Fruit fly (Drosophila melanogaster) whole organism, embryonic: Measurements from ENCODE around the gene CG15473.

Source experiments
- B-H1 ChIP-seq: fragments of 200-800 bp; sonication (Bioruptor generic); IDR thresholded peaks from 3 replicates; pipeline ENCODE4 v1.3.6; 2022; ENCODE audit warnings: missing biosample characterization, missing genetic modification characterization
- BEAF-32 ChIP-seq: fragments of 200-800 bp; sonication (Bioruptor generic); optimal IDR thresholded peaks from 3 replicates; lab custom pipeline; 2017; ENCODE audit warnings: missing biosample characterization, missing genetic modification characterization, mild to moderate bottlenecking, moderate library complexity, missing genetic modification reagents
- Bgb ChIP-seq: fragments of 200-800 bp; sonication (Bioruptor generic); IDR thresholded peaks from 2 replicates; pipeline ENCODE4 v1.3.6; 2022; ENCODE audit warnings: missing biosample characterization, missing genetic modification characterization; ENCODE audit not compliant: partially characterized antibody
- C15 ChIP-seq: fragments of 200-800 bp; sonication (Bioruptor generic); IDR thresholded peaks from 3 replicates; pipeline ENCODE4 v1.3.6; 2022; ENCODE audit warnings: missing biosample characterization, missing genetic modification characterization
- CG10147 ChIP-seq: fragments of 200-800 bp; sonication (Bioruptor generic); optimal IDR thresholded peaks from 2 replicates; lab custom pipeline; 2019; ENCODE audit warnings: missing biosample characterization, mild to moderate bottlenecking, missing genetic modification characterization, moderate library complexity
- CG10565 ChIP-seq: fragments of 200-800 bp; sonication (Bioruptor generic); optimal IDR thresholded peaks from 3 replicates; lab custom pipeline; 2016; ENCODE audit warnings: missing biosample characterization, mild to moderate bottlenecking, missing genetic modification characterization
- CG11247 ChIP-seq: fragments of 200-800 bp; sonication (Bioruptor generic); IDR thresholded peaks from 2 replicates; pipeline ENCODE4 v1.3.6; 2022; ENCODE audit warnings: missing biosample characterization, missing genetic modification characterization
- CG12236 ChIP-seq: fragments of 200-800 bp; sonication (Bioruptor generic); optimal IDR thresholded peaks from 2 replicates; lab custom pipeline; 2016; ENCODE audit warnings: missing biosample characterization, missing genetic modification characterization
- CG13624 ChIP-seq: fragments of 200-800 bp; sonication (Bioruptor generic); optimal IDR thresholded peaks from 2 replicates; lab custom pipeline; 2016; ENCODE audit warnings: missing biosample characterization, missing genetic modification characterization
- CG15073 ChIP-seq: fragments of 200-800 bp; sonication (Bioruptor generic); optimal IDR thresholded peaks from 2 replicates; lab custom pipeline; 2016; ENCODE audit warnings: missing biosample characterization, missing genetic modification characterization
- CG16779 ChIP-seq: fragments of 200-800 bp; sonication (Bioruptor generic); IDR thresholded peaks from 2 replicates; pipeline ENCODE4 v1.3.6; 2022; ENCODE audit warnings: missing biosample characterization, missing genetic modification characterization
- CG17359 ChIP-seq: fragments of 200-800 bp; sonication (Bioruptor generic); optimal IDR thresholded peaks from 3 replicates; lab custom pipeline; 2018; ENCODE audit warnings: missing biosample characterization, mild to moderate bottlenecking, missing genetic modification characterization, moderate library complexity
- CG1792 ChIP-seq: fragments of 200-800 bp; sonication (Bioruptor generic); optimal IDR thresholded peaks from 2 replicates; lab custom pipeline; 2016; ENCODE audit warnings: missing biosample characterization, missing genetic modification characterization
- CG1832 ChIP-seq: fragments of 200-800 bp; sonication (Bioruptor generic); optimal IDR thresholded peaks from 2 replicates; lab custom pipeline; 2017; ENCODE audit warnings: missing biosample characterization, mild to moderate bottlenecking, missing genetic modification characterization, inconsistent platforms
- CG2889 ChIP-seq: fragments of 200-800 bp; sonication (Bioruptor generic); IDR thresholded peaks from 3 replicates; pipeline ENCODE4 v1.3.6; 2022; ENCODE audit warnings: missing biosample characterization, missing genetic modification characterization
- CG31441 ChIP-seq: fragments of 200-800 bp; sonication (Bioruptor generic); IDR thresholded peaks from 2 replicates; pipeline ENCODE4 v1.3.6; 2022; ENCODE audit warnings: missing biosample characterization, missing genetic modification characterization
- CG3163 ChIP-seq: fragments of 200-800 bp; sonication (Bioruptor generic); optimal IDR thresholded peaks from 3 replicates; lab custom pipeline; 2016; ENCODE audit warnings: missing biosample characterization, missing genetic modification characterization
- CG4424 ChIP-seq: fragments of 200-800 bp; sonication (Bioruptor generic); optimal IDR thresholded peaks from 3 replicates; lab custom pipeline; 2016; ENCODE audit warnings: missing biosample characterization, missing genetic modification characterization
- CG8388 ChIP-seq: fragments of 200-800 bp; sonication (Bioruptor generic); optimal IDR thresholded peaks from 2 replicates; lab custom pipeline; 2019; ENCODE audit warnings: missing biosample characterization, mild to moderate bottlenecking, missing genetic modification characterization, moderate library complexity
- CG9727 ChIP-seq: fragments of 200-800 bp; sonication (Bioruptor generic); optimal IDR thresholded peaks from 3 replicates; lab custom pipeline; 2017; ENCODE audit warnings: missing biosample characterization, mild to moderate bottlenecking, missing genetic modification characterization
- D19A ChIP-seq: fragments of 200-800 bp; optimal IDR thresholded peaks from 3 replicates; lab custom pipeline; 2019; ENCODE audit warnings: missing biosample characterization, mild to moderate bottlenecking, missing genetic modification characterization, moderate library complexity
- Gsc ChIP-seq: fragments of 200-800 bp; sonication (Bioruptor generic); IDR thresholded peaks from 2 replicates; pipeline ENCODE4 v1.3.6; 2022; ENCODE audit warnings: missing biosample characterization, missing genetic modification characterization
- HLHmδ ChIP-seq: fragments of 200-800 bp; sonication (Bioruptor generic); optimal IDR thresholded peaks from 2 replicates; lab custom pipeline; 2018; ENCODE audit warnings: missing biosample characterization, mild to moderate bottlenecking, missing genetic modification characterization, moderate library complexity
- Hmx ChIP-seq: fragments of 200-800 bp; sonication (Bioruptor generic); optimal IDR thresholded peaks from 2 replicates; lab custom pipeline; 2016; ENCODE audit warnings: missing biosample characterization, missing genetic modification characterization
- Myb ChIP-seq: fragments of 200-800 bp; sonication (Bioruptor generic); optimal IDR thresholded peaks from 2 replicates; lab custom pipeline; 2016; ENCODE audit warnings: missing biosample characterization, missing genetic modification characterization
- NC2β ChIP-seq: fragments of 200-800 bp; sonication (Bioruptor generic); optimal IDR thresholded peaks from 2 replicates; lab custom pipeline; 2016; ENCODE audit warnings: missing biosample characterization, missing genetic modification characterization
- Pdp1 ChIP-seq, 2 experiments: fragments of 200-800 bp; sonication (Bioruptor generic); optimal IDR thresholded peaks; 3 replicates each; lab custom pipeline; 2016; ENCODE audit warnings: missing biosample characterization in 2 of 2, missing genetic modification characterization in 2 of 2, mild to moderate bottlenecking in 1 of 2, moderate library complexity in 1 of 2
- Poxn ChIP-seq: fragments of 200-800 bp; sonication (Bioruptor generic); IDR thresholded peaks from 2 replicates; pipeline ENCODE4 v1.3.6; 2022; ENCODE audit warnings: missing biosample characterization, missing genetic modification characterization
- Ravus ChIP-seq: fragments of 200-800 bp; sonication (Bioruptor generic); IDR thresholded peaks from 2 replicates; pipeline ENCODE4 v1.3.6; 2022; ENCODE audit warnings: missing biosample characterization, missing genetic modification characterization
- Side ChIP-seq: fragments of 200-800 bp; sonication (Bioruptor generic); optimal IDR thresholded peaks from 2 replicates; lab custom pipeline; 2016; ENCODE audit warnings: missing biosample characterization, missing genetic modification characterization
- al ChIP-seq: fragments of 200-800 bp; sonication (Bioruptor generic); IDR thresholded peaks from 2 replicates; pipeline ENCODE4 v1.3.6; 2022; ENCODE audit warnings: missing biosample characterization, missing genetic modification characterization
- bab2 ChIP-seq: fragments of 200-800 bp; sonication (Bioruptor generic); optimal IDR thresholded peaks from 2 replicates; lab custom pipeline; 2016; ENCODE audit warnings: missing biosample characterization, missing genetic modification characterization
- bsh ChIP-seq, 2 experiments: fragments of 200-800 bp; sonication (Bioruptor generic); optimal IDR thresholded peaks; 2 replicates each; lab custom pipeline; 2017 to 2018; ENCODE audit warnings: mild to moderate bottlenecking in 2 of 2, missing biosample characterization in 2 of 2, missing genetic modification characterization in 2 of 2, moderate library complexity in 1 of 2
- btn ChIP-seq: fragments of 200-800 bp; sonication (Bioruptor generic); optimal IDR thresholded peaks from 2 replicates; lab custom pipeline; 2016; ENCODE audit warnings: missing biosample characterization, missing genetic modification characterization
- chif ChIP-seq, 2 experiments: fragments of 200-800 bp; sonication (Bioruptor generic); optimal IDR thresholded peaks; 3 replicates each; lab custom pipeline; 2016; ENCODE audit warnings: missing biosample characterization in 2 of 2, missing genetic modification characterization in 2 of 2
- dan ChIP-seq: fragments of 200-800 bp; sonication (Bioruptor generic); IDR thresholded peaks from 2 replicates; pipeline ENCODE4 v1.3.6; 2022; ENCODE audit warnings: missing biosample characterization, missing genetic modification characterization
- dati ChIP-seq: fragments of 200-800 bp; sonication (Bioruptor generic); IDR thresholded peaks from 2 replicates; pipeline ENCODE4 v1.3.6; 2022; ENCODE audit warnings: missing biosample characterization, missing genetic modification characterization
- fd3F ChIP-seq: fragments of 200-800 bp; sonication (Bioruptor generic); optimal IDR thresholded peaks from 2 replicates; lab custom pipeline; 2018; ENCODE audit warnings: missing biosample characterization, mild to moderate bottlenecking, missing genetic modification characterization, moderate library complexity
- fd64A ChIP-seq: fragments of 200-800 bp; sonication (Bioruptor generic); optimal IDR thresholded peaks from 3 replicates; lab custom pipeline; 2018; ENCODE audit warnings: missing biosample characterization, mild to moderate bottlenecking, missing genetic modification characterization
- gce ChIP-seq: fragments of 200-800 bp; sonication (Bioruptor generic); IDR thresholded peaks from 3 replicates; pipeline ENCODE4 v1.3.6; 2022; ENCODE audit warnings: missing biosample characterization, missing genetic modification characterization
- gfzf ChIP-seq: fragments of 200-800 bp; sonication (Bioruptor generic); optimal IDR thresholded peaks from 2 replicates; lab custom pipeline; 2016; ENCODE audit warnings: missing biosample characterization, mild to moderate bottlenecking, missing genetic modification characterization, moderate library complexity
- hb ChIP-seq: fragments of 200-800 bp; sonication (Bioruptor generic); IDR thresholded peaks from 3 replicates; pipeline ENCODE4 v1.3.6; 2022; ENCODE audit warnings: missing biosample characterization, missing genetic modification characterization; ENCODE audit not compliant: partially characterized antibody
- pum ChIP-seq: fragments of 200-800 bp; sonication (Bioruptor generic); optimal IDR thresholded peaks from 2 replicates; lab custom pipeline; 2016; ENCODE audit warnings: missing biosample characterization, missing genetic modification characterization
- ranshi ChIP-seq: fragments of 200-800 bp; sonication (Bioruptor generic); IDR thresholded peaks from 2 replicates; pipeline ENCODE4 v1.3.6; 2022; ENCODE audit warnings: missing biosample characterization, missing genetic modification characterization
- sc ChIP-seq, 3 experiments: fragments of >200 bp in 2 of 3; fragments of 200-800 bp in 1 of 3; sonication (Bioruptor generic) in 1 of 3; optimal IDR thresholded peaks; 2 replicates in 2 of 3; 3 replicates in 1 of 3; lab custom pipeline; 2017; ENCODE audit warnings: mild to moderate bottlenecking in 1 of 3, missing biosample characterization in 1 of 3, missing genetic modification characterization in 1 of 3, missing genetic modification reagents in 1 of 3
- scrt ChIP-seq: fragments of 200-800 bp; sonication (Bioruptor generic); optimal IDR thresholded peaks from 2 replicates; lab custom pipeline; 2018; ENCODE audit warnings: missing biosample characterization, mild to moderate bottlenecking, missing genetic modification characterization, moderate library complexity
- sens ChIP-seq: fragments of 200-800 bp; sonication (Bioruptor generic); peaks from one replicate; lab custom pipeline; 2016; ENCODE audit warnings: missing biosample characterization, missing genetic modification characterization
- slbo ChIP-seq: fragments of 200-800 bp; sonication (Bioruptor generic); IDR thresholded peaks from 2 replicates; pipeline ENCODE4 v1.3.6; 2022; ENCODE audit warnings: missing biosample characterization, missing genetic modification characterization
- ssp ChIP-seq: fragments of 200-800 bp; sonication (Bioruptor generic); IDR thresholded peaks from 2 replicates; pipeline ENCODE4 v1.3.6; 2022; ENCODE audit warnings: missing biosample characterization, missing genetic modification characterization
- tgo ChIP-seq: fragments of 200-800 bp; sonication (Bioruptor generic); IDR thresholded peaks from 3 replicates; pipeline ENCODE4 v1.3.6; 2022; ENCODE audit warnings: missing biosample characterization, missing genetic modification characterization
- zen ChIP-seq: fragments of 200-800 bp; sonication (Bioruptor generic); optimal IDR thresholded peaks from 3 replicates; lab custom pipeline; 2018; ENCODE audit warnings: missing biosample characterization, mild to moderate bottlenecking, missing genetic modification characterization, moderate library complexity
- zfh2 ChIP-seq: fragments of 200-800 bp; sonication (Bioruptor generic); optimal IDR thresholded peaks from 2 replicates; lab custom pipeline; 2016; ENCODE audit warnings: missing biosample characterization, missing genetic modification characterization

Gene CG15473

DNA sequence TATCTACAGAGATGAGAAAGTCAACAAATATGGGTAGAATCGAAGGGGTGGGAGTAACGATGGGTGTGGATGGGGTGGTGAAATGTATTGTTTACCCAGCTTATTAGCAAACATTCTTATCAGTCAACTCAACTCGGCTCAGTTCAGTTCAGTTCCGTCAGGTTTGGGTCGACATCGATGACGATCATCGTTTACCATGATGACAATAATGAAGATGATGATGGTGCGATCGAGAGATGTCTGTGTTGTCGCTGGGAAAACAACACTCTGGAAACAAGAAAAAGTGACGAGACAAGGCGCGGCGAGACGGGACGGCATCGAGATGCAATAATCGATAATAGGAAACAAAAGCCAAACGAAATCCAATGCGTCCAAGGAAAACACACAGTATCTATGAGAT lies 44.6 kb downstream of the CG15473 start (continued):
- TF ChIP-seq hb (GFP tag; lab: Robert Waterston, UW) (no peak), C15 (GFP tag; lab: Robert Waterston, UW) (no peak), sens (GFP tag; lab: Kevin White, UChicago) (peak; percentile 87), CG31441 (GFP tag; lab: Robert Waterston, UW) (no peak), pum (no peak), ssp (GFP tag; lab: Robert Waterston, UW) (no peak), Ravus (no peak), CG16779 (GFP tag; lab: Robert Waterston, UW) (no peak), dati (GFP tag; lab: Robert Waterston, UW) (no peak), Poxn (GFP tag; lab: Robert Waterston, UW) (no peak), CG1792 (GFP tag; lab: Kevin White, UChicago) (peak; percentile 8), al (GFP tag; lab: Robert Waterston, UW) (no peak), CG9727 (GFP tag; lab: Kevin White, UChicago) (peak; percentile 41), Bgb (no peak), gce (GFP tag; lab: Robert Waterston, UW) (no peak), Pdp1 (GFP tag; optimal IDR thresholded peaks at IDR 0.05; lab: Kevin White, UChicago) (no peak), slbo (GFP tag; lab: Robert Waterston, UW) (no peak), HLHmδ (GFP tag; lab: Kevin White, UChicago) (peak; percentile 81), ranshi (GFP tag; lab: Robert Waterston, UW) (no peak), CG1832 (GFP tag; lab: Kevin White, UChicago) (no peak), CG4424 (GFP tag; lab: Kevin White, UChicago) (no peak), fd3F (no peak), fd64A (peak; percentile 64), zfh2 (GFP tag; lab: Kevin White, UChicago) (no peak), CG13624 (GFP tag; lab: Kevin White, UChicago) (no peak), CG11247 (GFP tag; lab: Robert Waterston, UW) (no peak), CG15073 (no peak), scrt (GFP tag; lab: Kevin White, UChicago) (no peak), CG17359 (tag; lab: Kevin White, UChicago) (peak; percentile 37), CG10565 (GFP tag; lab: Kevin White, UChicago) (no peak), Gsc (no peak), gfzf (GFP tag; lab: Kevin White, UChicago) (no peak), BEAF-32 (GFP tag; lab: Kevin White, UChicago) (no peak), CG3163 (GFP tag; lab: Kevin White, UChicago) (no peak), CG12236 (no peak), zen (tag; lab: Kevin White, UChicago) (no peak), bab2 (peak; percentile 49), tgo (GFP tag; lab: Robert Waterston, UW) (no peak), bsh (GFP tag; optimal IDR thresholded peaks at IDR 0.05; lab: Kevin White, UChicago) (peak in 1 of 2 experiments; percentile 51), B-H1 (no peak), CG2889 (GFP tag; lab: Robert Waterston, UW) (no peak), NC2β (GFP tag; lab: Kevin White, UChicago) (no peak), sc (optimal IDR thresholded peaks at IDR 0.05; lab: Kevin White, UChicago) (no peak), sc (GFP tag; optimal IDR thresholded peaks at IDR 0.05; lab: Kevin White, UChicago) (peak; percentile 57), chif (GFP tag; optimal IDR thresholded peaks at IDR 0.05; lab: Kevin White, UChicago) (peak in 1 of 2 experiments; percentile 19), Myb (no peak), CG10147 (GFP tag; lab: Kevin White, UChicago) (no peak), D19A (tag; lab: Kevin White, UChicago) (no peak), Side (GFP tag; lab: Kevin White, UChicago) (no peak), dan (GFP tag; lab: Robert Waterston, UW) (no peak), Hmx (no peak), btn (GFP tag; lab: Kevin White, UChicago) (no peak), CG8388 (GFP tag; lab: Kevin White, UChicago) (no peak)
